Fruit fly (Drosophila melanogaster) whole organism, embryonic: Measurements from ENCODE around the gene MTF-1.

Experiments
- ATbp ChIP-seq: fragments of 200-800 bp; sonication (Bioruptor generic); optimal IDR thresholded peaks from 2 replicates; lab custom pipeline; 2017; ENCODE audit warnings: missing biosample characterization, mild to moderate bottlenecking, missing genetic modification characterization, missing genetic modification reagents
- Ada2b ChIP-seq: fragments of 200-800 bp; sonication (Bioruptor generic); IDR thresholded peaks from 2 replicates; pipeline ENCODE4 v1.3.6; 2022; ENCODE audit warnings: missing biosample characterization, missing genetic modification characterization
- BtbVII ChIP-seq: fragments of 200-800 bp; sonication (Bioruptor generic); optimal IDR thresholded peaks from 3 replicates; lab custom pipeline; 2017; ENCODE audit warnings: missing biosample characterization, mild to moderate bottlenecking, missing genetic modification characterization
- C15 ChIP-seq: fragments of 200-800 bp; sonication (Bioruptor generic); IDR thresholded peaks from 3 replicates; pipeline ENCODE4 v1.3.6; 2022; ENCODE audit warnings: missing biosample characterization, missing genetic modification characterization
- CG10267 ChIP-seq: fragments of 200-800 bp; sonication (Bioruptor generic); optimal IDR thresholded peaks from 2 replicates; lab custom pipeline; 2018; ENCODE audit warnings: missing biosample characterization, mild to moderate bottlenecking, missing genetic modification characterization, moderate library complexity
- CG10366 ChIP-seq: fragments of 200-800 bp; sonication (Bioruptor generic); IDR thresholded peaks from 2 replicates; pipeline ENCODE4 v1.3.6; 2022; ENCODE audit warnings: missing biosample characterization, missing genetic modification characterization
- CG10462 ChIP-seq: fragments of 200-800 bp; sonication (Bioruptor generic); optimal IDR thresholded peaks from 2 replicates; lab custom pipeline; 2016; ENCODE audit warnings: missing biosample characterization, missing genetic modification characterization
- CG12155 ChIP-seq: fragments of 200-800 bp; sonication (Bioruptor generic); optimal IDR thresholded peaks from 3 replicates; lab custom pipeline; 2016; ENCODE audit warnings: missing biosample characterization, missing genetic modification characterization
- CG13287 ChIP-seq: fragments of 200-800 bp; sonication (Bioruptor generic); IDR thresholded peaks from 2 replicates; pipeline ENCODE4 v1.3.6; 2022; ENCODE audit warnings: missing biosample characterization, missing genetic modification characterization; ENCODE audit not compliant: partially characterized antibody
- CG16813 ChIP-seq: fragments of 200-800 bp; sonication (Bioruptor generic); IDR thresholded peaks from 3 replicates; pipeline ENCODE4 v1.3.6; 2022; ENCODE audit warnings: missing biosample characterization, missing genetic modification characterization; ENCODE audit not compliant: partially characterized antibody
- CG17385 ChIP-seq: fragments of 200-800 bp; sonication (Bioruptor generic); optimal IDR thresholded peaks from 3 replicates; lab custom pipeline; 2018; ENCODE audit warnings: missing biosample characterization, mild to moderate bottlenecking, missing genetic modification characterization
- CG1832 ChIP-seq: fragments of 200-800 bp; sonication (Bioruptor generic); optimal IDR thresholded peaks from 2 replicates; lab custom pipeline; 2017; ENCODE audit warnings: missing biosample characterization, mild to moderate bottlenecking, missing genetic modification characterization, inconsistent platforms
- CG18476 ChIP-seq: fragments of 200-800 bp; sonication (Bioruptor generic); optimal IDR thresholded peaks from 2 replicates; lab custom pipeline; 2016; ENCODE audit warnings: missing biosample characterization, mild to moderate bottlenecking, missing genetic modification characterization
- CG32532 ChIP-seq: fragments of 200-800 bp; sonication (Bioruptor generic); IDR thresholded peaks from 2 replicates; pipeline ENCODE4 v1.3.6; 2022; ENCODE audit warnings: missing biosample characterization, missing genetic modification characterization
- CG6175 ChIP-seq: fragments of 200-800 bp; sonication (Bioruptor generic); IDR thresholded peaks from 3 replicates; pipeline ENCODE4 v1.3.6; 2022; ENCODE audit warnings: missing biosample characterization, missing genetic modification characterization
- CG6765 ChIP-seq: fragments of 200-800 bp; sonication (Bioruptor generic); optimal IDR thresholded peaks from 3 replicates; lab custom pipeline; 2017; ENCODE audit warnings: missing biosample characterization, mild to moderate bottlenecking, missing genetic modification characterization
- CG7357 ChIP-seq: fragments of 200-800 bp; sonication (Bioruptor generic); IDR thresholded peaks from 3 replicates; pipeline ENCODE4 v1.3.6; 2022; ENCODE audit warnings: missing biosample characterization, missing genetic modification characterization
- CG7745 ChIP-seq: fragments of 200-800 bp; sonication (Bioruptor generic); optimal IDR thresholded peaks from 2 replicates; lab custom pipeline; 2018; ENCODE audit warnings: missing biosample characterization, mild to moderate bottlenecking, missing genetic modification characterization, moderate library complexity
- CG7987 ChIP-seq: fragments of 200-800 bp; sonication (Bioruptor generic); optimal IDR thresholded peaks from 2 replicates; lab custom pipeline; 2018; ENCODE audit warnings: missing biosample characterization, mild to moderate bottlenecking, missing genetic modification characterization, moderate library complexity
- CG8281 ChIP-seq: fragments of 200-800 bp; sonication (Bioruptor generic); optimal IDR thresholded peaks from 2 replicates; lab custom pipeline; 2018; ENCODE audit warnings: missing biosample characterization, mild to moderate bottlenecking, missing genetic modification characterization, moderate library complexity
- Dad ChIP-seq: fragments of 200-800 bp; sonication (Bioruptor generic); optimal IDR thresholded peaks from 3 replicates; lab custom pipeline; 2016; ENCODE audit warnings: missing biosample characterization, missing genetic modification characterization
- Doc2 ChIP-seq: fragments of 200-800 bp; sonication (Bioruptor generic); IDR thresholded peaks from 2 replicates; pipeline ENCODE4 v1.3.6; 2022; ENCODE audit warnings: missing biosample characterization, missing genetic modification characterization
- Drgx ChIP-seq: fragments of 200-800 bp; sonication (Bioruptor generic); IDR thresholded peaks from 2 replicates; pipeline ENCODE4 v1.3.6; 2022; ENCODE audit warnings: missing biosample characterization, missing genetic modification characterization
- Hr78 ChIP-seq, 2 experiments: fragments of 200-800 bp in 1 of 2; fragments of >200 bp in 1 of 2; sonication (Bioruptor generic) in 1 of 2; optimal IDR thresholded peaks; 2 replicates each; lab custom pipeline; 2017 to 2019; ENCODE audit warnings: missing biosample characterization in 2 of 2, missing genetic modification characterization in 2 of 2, mild to moderate bottlenecking in 1 of 2, moderate library complexity in 1 of 2
- MBD-R2 ChIP-seq: fragments of 200-800 bp; sonication (Bioruptor generic); IDR thresholded peaks from 2 replicates; pipeline ENCODE4 v1.3.6; 2022; ENCODE audit warnings: missing biosample characterization, missing genetic modification characterization
- MESR4 ChIP-seq: fragments of 200-800 bp; sonication (Bioruptor generic); optimal IDR thresholded peaks from 2 replicates; lab custom pipeline; 2018; ENCODE audit warnings: missing biosample characterization, mild to moderate bottlenecking, missing genetic modification characterization, moderate library complexity
- NC2α ChIP-seq: fragments of 200-800 bp; sonication (Bioruptor generic); optimal IDR thresholded peaks from 2 replicates; lab custom pipeline; 2016; ENCODE audit warnings: missing biosample characterization, missing genetic modification characterization
- Nf-YC ChIP-seq: fragments of 200-800 bp; optimal IDR thresholded peaks from 3 replicates; lab custom pipeline; 2019; ENCODE audit warnings: missing biosample characterization, mild to moderate bottlenecking, missing genetic modification characterization, moderate library complexity
- PHDP ChIP-seq: fragments of 200-800 bp; sonication (Bioruptor generic); optimal IDR thresholded peaks from 3 replicates; lab custom pipeline; 2018; ENCODE audit warnings: missing biosample characterization, mild to moderate bottlenecking, missing genetic modification characterization, moderate library complexity
- Rfx ChIP-seq: fragments of 200-800 bp; sonication (Bioruptor generic); IDR thresholded peaks from 2 replicates; pipeline ENCODE4 v1.3.6; 2022; ENCODE audit warnings: missing biosample characterization, missing genetic modification characterization
- YL-1 ChIP-seq: fragments of 200-800 bp; sonication (Bioruptor generic); optimal IDR thresholded peaks from 3 replicates; lab custom pipeline; 2017; ENCODE audit warnings: missing biosample characterization, mild to moderate bottlenecking, missing genetic modification characterization
- ash1 ChIP-seq: fragments of 200-800 bp; sonication (Bioruptor generic); optimal IDR thresholded peaks from 2 replicates; lab custom pipeline; 2018; ENCODE audit warnings: missing biosample characterization, mild to moderate bottlenecking, missing genetic modification characterization
- corto ChIP-seq: fragments of 200-800 bp; sonication (Bioruptor generic); optimal IDR thresholded peaks from 2 replicates; lab custom pipeline; 2016; ENCODE audit warnings: missing biosample characterization, mild to moderate bottlenecking, missing genetic modification characterization, moderate library complexity
- emc ChIP-seq: fragments of 200-800 bp; sonication (Bioruptor generic); optimal IDR thresholded peaks from 2 replicates; lab custom pipeline; 2016; ENCODE audit warnings: missing biosample characterization, missing genetic modification characterization
- ewg ChIP-seq: fragments of 200-800 bp; sonication (Bioruptor generic); optimal IDR thresholded peaks from 3 replicates; lab custom pipeline; 2017; ENCODE audit warnings: mild to moderate bottlenecking, missing biosample characterization, missing genetic modification reagents, missing genetic modification characterization
- gce ChIP-seq: fragments of 200-800 bp; sonication (Bioruptor generic); IDR thresholded peaks from 3 replicates; pipeline ENCODE4 v1.3.6; 2022; ENCODE audit warnings: missing biosample characterization, missing genetic modification characterization
- gcm ChIP-seq: fragments of 200-800 bp; sonication (Bioruptor generic); optimal IDR thresholded peaks from 2 replicates; lab custom pipeline; 2019; ENCODE audit warnings: missing biosample characterization, mild to moderate bottlenecking, missing genetic modification characterization, moderate library complexity
- gsb ChIP-seq: fragments of 200-800 bp; sonication (Bioruptor generic); IDR thresholded peaks from 2 replicates; pipeline ENCODE4 v1.3.6; 2022; ENCODE audit warnings: missing biosample characterization, missing genetic modification characterization
- gsb-n ChIP-seq: fragments of 200-800 bp; sonication (Bioruptor generic); optimal IDR thresholded peaks from 3 replicates; lab custom pipeline; 2018; ENCODE audit warnings: missing biosample characterization, mild to moderate bottlenecking, missing genetic modification characterization
- ham ChIP-seq: fragments of 200-800 bp; sonication (Bioruptor generic); IDR thresholded peaks from 2 replicates; pipeline ENCODE4 v1.3.6; 2022; ENCODE audit warnings: missing biosample characterization, missing genetic modification characterization
- jing ChIP-seq: fragments of 200-800 bp; sonication (Bioruptor generic); optimal IDR thresholded peaks from 2 replicates; lab custom pipeline; 2018; ENCODE audit warnings: missing biosample characterization, mild to moderate bottlenecking, missing genetic modification characterization
- kah ChIP-seq: fragments of 200-800 bp; sonication (Bioruptor generic); optimal IDR thresholded peaks from 2 replicates; lab custom pipeline; 2018; ENCODE audit warnings: missing biosample characterization, mild to moderate bottlenecking, missing genetic modification characterization
- ken ChIP-seq: fragments of 200-800 bp; sonication (Bioruptor generic); IDR thresholded peaks from 3 replicates; pipeline ENCODE4 v1.3.6; 2022; ENCODE audit warnings: missing biosample characterization, missing genetic modification characterization
- sd ChIP-seq: fragments of 200-800 bp; sonication (Bioruptor generic); optimal IDR thresholded peaks from 3 replicates; lab custom pipeline; 2018; ENCODE audit warnings: missing biosample characterization, mild to moderate bottlenecking, missing genetic modification characterization, moderate library complexity
- slbo ChIP-seq: fragments of 200-800 bp; sonication (Bioruptor generic); IDR thresholded peaks from 2 replicates; pipeline ENCODE4 v1.3.6; 2022; ENCODE audit warnings: missing biosample characterization, missing genetic modification characterization
- so ChIP-seq: fragments of 200-800 bp; sonication (Bioruptor generic); IDR thresholded peaks from 3 replicates; pipeline ENCODE4 v1.3.6; 2022; ENCODE audit warnings: missing biosample characterization, missing genetic modification characterization
- sob ChIP-seq: fragments of 200-800 bp; sonication (Bioruptor generic); IDR thresholded peaks from 2 replicates; pipeline ENCODE4 v1.3.6; 2022; ENCODE audit warnings: missing biosample characterization, missing genetic modification characterization
- sug ChIP-seq: fragments of 200-800 bp; optimal IDR thresholded peaks from 2 replicates; lab custom pipeline; 2019; ENCODE audit warnings: missing biosample characterization, mild to moderate bottlenecking, missing genetic modification characterization, moderate library complexity
- unpg ChIP-seq: fragments of 200-800 bp; sonication (Bioruptor generic); optimal IDR thresholded peaks from 3 replicates; lab custom pipeline; 2018; ENCODE audit warnings: missing biosample characterization, mild to moderate bottlenecking, missing genetic modification characterization, moderate library complexity
- vfl ChIP-seq: fragments of 200-800 bp; sonication (Bioruptor generic); optimal IDR thresholded peaks from 2 replicates; lab custom pipeline; 2016; ENCODE audit warnings: missing biosample characterization, missing genetic modification characterization
- zfh1 ChIP-seq: fragments of 200-800 bp; sonication (Bioruptor generic); IDR thresholded peaks from 3 replicates; pipeline ENCODE4 v1.3.6; 2022; ENCODE audit warnings: missing biosample characterization, missing genetic modification characterization

Gene MTF-1

DNA sequence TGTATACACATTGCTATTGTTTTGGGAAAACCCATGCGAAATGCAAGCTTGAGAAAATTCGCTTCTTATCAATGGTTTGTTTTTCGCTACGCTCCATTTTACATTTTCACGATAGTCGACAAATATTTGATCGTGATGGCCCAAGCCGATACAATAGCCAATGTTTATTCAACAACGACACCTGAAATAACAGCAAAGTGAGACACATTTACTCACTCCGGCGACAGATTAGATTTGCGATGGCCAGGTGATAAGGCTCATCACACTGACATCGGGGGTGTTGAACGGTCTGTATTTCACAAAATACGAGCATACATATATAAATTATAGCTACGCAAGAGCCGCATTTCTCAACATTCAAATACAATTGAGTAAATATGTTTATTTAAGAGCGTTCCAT lies 33.0 kb upstream of the MTF-1 start (continued):
- TF ChIP-seq Hr78 (GFP tag; optimal IDR thresholded peaks at IDR 0.05; lab: Kevin White, UChicago) (no peak), CG10366 (GFP tag; lab: Robert Waterston, UW) (no peak), ash1 (GFP tag; lab: Kevin White, UChicago) (peak; percentile 95), YL-1 (GFP tag; lab: Kevin White, UChicago) (peak; percentile 30), Dad (GFP tag; lab: Kevin White, UChicago) (peak; percentile 59), MESR4 (no peak), CG7745 (tag; lab: Kevin White, UChicago) (no peak), gsb-n (tag; lab: Kevin White, UChicago) (peak; percentile 38), unpg (peak; percentile 45), ATbp (GFP tag; lab: Kevin White, UChicago) (peak; percentile 72), corto (GFP tag; lab: Kevin White, UChicago) (no peak), CG13287 (no peak), CG7357 (GFP tag; lab: Robert Waterston, UW) (no peak), gsb (GFP tag; lab: Robert Waterston, UW) (peak; percentile 35; the same call in 1 of the 2 replicates), sd (tag; lab: Kevin White, UChicago) (no peak), gce (GFP tag; lab: Robert Waterston, UW) (no peak), emc (GFP tag; lab: Kevin White, UChicago) (peak; percentile 10), CG6175 (GFP tag; lab: Robert Waterston, UW) (no peak), sob (GFP tag; lab: Robert Waterston, UW) (peak; percentile 76), CG16813 (GFP tag; lab: Robert Waterston, UW) (no peak), ham (GFP tag; lab: Robert Waterston, UW) (peak; percentile 31; the same call in 1 of the 2 replicates), so (GFP tag; lab: Robert Waterston, UW) (peak; percentile 55; the same call in 2 of the 3 replicates), ewg (no peak), slbo (GFP tag; lab: Robert Waterston, UW) (no peak; the same call in 1 of the 2 replicates), Rfx (peak; percentile 69), CG32532 (GFP tag; lab: Robert Waterston, UW) (peak; percentile 30; the same call in 1 of the 2 replicates), Drgx (GFP tag; lab: Robert Waterston, UW) (peak; percentile 44), C15 (GFP tag; lab: Robert Waterston, UW) (no peak; the same call in 2 of the 3 replicates), MBD-R2 (GFP tag; lab: Robert Waterston, UW) (peak; percentile 51; the same call in 1 of the 2 replicates), CG18476 (GFP tag; lab: Kevin White, UChicago) (peak; percentile 35), kah (GFP tag; lab: Kevin White, UChicago) (peak; percentile 68), Doc2 (GFP tag; lab: Robert Waterston, UW) (no peak), CG12155 (GFP tag; lab: Kevin White, UChicago) (no peak), CG8281 (peak; percentile 32), CG10462 (GFP tag; lab: Kevin White, UChicago) (no peak), Nf-YC (tag; lab: Kevin White, UChicago) (peak; percentile 22), PHDP (tag; lab: Kevin White, UChicago) (peak; percentile 51), sug (tag; lab: Kevin White, UChicago) (peak; percentile 68), CG7987 (peak; percentile 94), NC2α (GFP tag; lab: Kevin White, UChicago) (no peak), jing (no peak), vfl (peak; percentile 19), ken (GFP tag; lab: Robert Waterston, UW) (no peak), BtbVII (GFP tag; lab: Kevin White, UChicago) (peak; percentile 91), CG10267 (tag; lab: Kevin White, UChicago) (no peak), CG6765 (GFP tag; lab: Kevin White, UChicago) (peak; percentile 89), gcm (GFP tag; lab: Kevin White, UChicago) (peak; percentile 18), zfh1 (GFP tag; lab: Robert Waterston, UW) (peak; percentile 59; the same call in 2 of the 3 replicates), CG17385 (GFP tag; lab: Kevin White, UChicago) (peak; percentile 36), CG1832 (no peak), Ada2b (peak; percentile 24; the same call in 1 of the 2 replicates)
